Worm (Caenorhabditis elegans): ENCODE results near the gene R10E11.6.

R10E11.6 gene

DNA sequence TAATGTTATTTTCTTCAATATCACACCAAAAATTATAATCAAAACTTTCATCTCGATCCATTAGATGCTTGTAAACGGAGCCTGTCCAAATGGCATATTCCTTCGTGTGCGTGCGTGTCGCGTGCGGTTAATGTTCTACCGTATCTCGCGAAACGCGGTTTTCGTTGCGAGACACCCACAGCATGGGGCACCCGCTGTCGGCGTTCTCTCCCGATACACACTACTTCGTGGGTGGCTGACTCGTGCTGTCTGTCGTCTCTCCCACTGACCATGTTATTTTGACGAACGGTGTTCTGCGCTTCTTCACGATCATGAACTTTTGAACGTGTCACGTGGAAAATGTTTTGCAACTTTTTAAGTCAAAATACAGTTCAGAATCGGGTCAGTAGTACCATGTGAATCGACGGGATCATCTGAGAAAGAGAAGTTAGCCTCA, 17.3 kb upstream of the R10E11.6 start (continued):
- peak; percentile 89 for TF ChIP-seq lir-3 (tag; optimal IDR thresholded peaks at IDR 0.05; ENCODE audit: poor library complexity)
- peak; percentile 57 for TF ChIP-seq F16B12.6 (tag; optimal IDR thresholded peaks at IDR 0.05)
- peak; percentile 86 for TF ChIP-seq vab-15 (tag; optimal IDR thresholded peaks at IDR 0.05)
- peak; percentile 95 for TF ChIP-seq skn-1 (tag; optimal IDR thresholded peaks at IDR 0.05)
- TF ChIP-seq lin-35 (GFP tag; optimal IDR thresholded peaks at IDR 0.05) = peak; percentile 90 to 92
- TF ChIP-seq unc-62 (GFP tag; optimal IDR thresholded peaks at IDR 0.05) = peak; percentile 74
- peak; percentile 84 for TF ChIP-seq lin-39 (tag; optimal IDR thresholded peaks at IDR 0.05)
- peak; percentile 98 for TF ChIP-seq nhr-90 (tag; optimal IDR thresholded peaks at IDR 0.05; ENCODE audit: poor library complexity)
- peak; percentile 100 for TF ChIP-seq lin-14 (GFP tag; optimal IDR thresholded peaks at IDR 0.05)
- no peak for TF ChIP-seq nhr-76 (tag; optimal IDR thresholded peaks at IDR 0.05)
- peak; percentile 36 to 97 for TF ChIP-seq ztf-11 (tag; optimal IDR thresholded peaks at IDR 0.05)
- peak; percentile 89 for TF ChIP-seq hpl-2 (GFP tag; optimal IDR thresholded peaks at IDR 0.05)
- peak; percentile 94 for TF ChIP-seq C04F5.9 (tag; optimal IDR thresholded peaks at IDR 0.05)
- TF ChIP-seq lsy-2 (tag; optimal IDR thresholded peaks at IDR 0.05) = peak; percentile 100
- TF ChIP-seq sup-37 (GFP tag; optimal IDR thresholded peaks at IDR 0.05) = peak; percentile 95
- TF ChIP-seq efl-3 (GFP tag; optimal IDR thresholded peaks at IDR 0.05) = peak; percentile 87
- TF ChIP-seq Y116A8C.19 (tag; optimal IDR thresholded peaks at IDR 0.05; ENCODE audit: borderline replicate concordance) = no peak
- TF ChIP-seq elt-2 (tag; optimal IDR thresholded peaks at IDR 0.05) = peak; percentile 95
- TF ChIP-seq mdl-1 (tag; optimal IDR thresholded peaks at IDR 0.05) = peak; percentile 77 to 99
- TF ChIP-seq dpl-1 (GFP tag; optimal IDR thresholded peaks at IDR 0.05) = peak; percentile 77 to 86 (median 85)
- peak; percentile 98 for TF ChIP-seq jun-1 (tag; optimal IDR thresholded peaks at IDR 0.05)
- TF ChIP-seq blmp-1 (tag; optimal IDR thresholded peaks at IDR 0.05) = no peak
- peak; percentile 84 for TF ChIP-seq snpc-4 (tag; optimal IDR thresholded peaks at IDR 0.05)
- TF ChIP-seq pax-3 (tag; optimal IDR thresholded peaks at IDR 0.05) = peak; percentile 98
- peak; percentile 98 for TF ChIP-seq ama-1 (optimal IDR thresholded peaks at IDR 0.05)
- TF ChIP-seq swsn-7 (tag; optimal IDR thresholded peaks at IDR 0.05) = peak; percentile 99
- TF ChIP-seq tbx-2 (tag; optimal IDR thresholded peaks at IDR 0.05) = peak; percentile 99
- TF ChIP-seq hlh-17 (GFP tag; optimal IDR thresholded peaks at IDR 0.05; ENCODE audit: borderline replicate concordance) = no peak
- no peak for TF ChIP-seq pqm-1 (tag; optimal IDR thresholded peaks at IDR 0.05)
- peak; percentile 96 for TF ChIP-seq irx-1 (tag; optimal IDR thresholded peaks at IDR 0.05)
- peak; percentile 96 for TF ChIP-seq unc-130 (tag; optimal IDR thresholded peaks at IDR 0.05)
- TF ChIP-seq efl-1 (optimal IDR thresholded peaks at IDR 0.05) = peak; percentile 92 to 96
- peak; percentile 81 to 99 for TF ChIP-seq efl-1 (GFP tag; optimal IDR thresholded peaks at IDR 0.05 in 1 of 2)
- TF ChIP-seq zag-1 (tag; optimal IDR thresholded peaks at IDR 0.05) = peak; percentile 85
- TF ChIP-seq nhr-12 (tag; optimal IDR thresholded peaks at IDR 0.05) = peak; percentile 69
- peak; percentile 89 for TF ChIP-seq fos-1 (tag; optimal IDR thresholded peaks at IDR 0.05)
- TF ChIP-seq snu-23 (GFP tag; optimal IDR thresholded peaks at IDR 0.05) = peak; percentile 99
- TF ChIP-seq nhr-28 (tag; optimal IDR thresholded peaks at IDR 0.05) = no peak
- TF ChIP-seq nhr-85 (tag) = peak; percentile 99
- TF ChIP-seq nhr-20 (tag; optimal IDR thresholded peaks at IDR 0.05) = peak; percentile 99
- peak; percentile 98 for TF ChIP-seq rnt-1 (tag; optimal IDR thresholded peaks at IDR 0.05)
- no peak for TF ChIP-seq unc-30 (tag; optimal IDR thresholded peaks at IDR 0.05)
- TF ChIP-seq zip-4 (GFP tag; optimal IDR thresholded peaks at IDR 0.05) = peak; percentile 95
- TF ChIP-seq pag-3 (tag; optimal IDR thresholded peaks at IDR 0.05; ENCODE audit: borderline replicate concordance, insufficient read depth) = no peak
- TF ChIP-seq ceh-88 (GFP tag; IDR thresholded peaks at IDR 0.05) = peak; percentile 97
- peak; percentile 95 for TF ChIP-seq nhr-77 (tag; optimal IDR thresholded peaks at IDR 0.05)
- TF ChIP-seq ceh-63 (GFP tag; optimal IDR thresholded peaks at IDR 0.05) = peak; percentile 34
- TF ChIP-seq unc-86 (tag; optimal IDR thresholded peaks at IDR 0.05) = peak; percentile 99
- no peak for TF ChIP-seq alr-1 (tag; optimal IDR thresholded peaks at IDR 0.05; ENCODE audit: borderline replicate concordance)
- peak; percentile 95 for TF ChIP-seq mab-9 (GFP tag; IDR thresholded peaks at IDR 0.05)
- TF ChIP-seq aha-1 (tag; optimal IDR thresholded peaks at IDR 0.05) = peak; percentile 68
- no peak for TF ChIP-seq ets-5 (GFP tag; IDR thresholded peaks at IDR 0.05)
